Worm (Caenorhabditis elegans): Measurements from ENCODE around the gene nlp-20.
"Not testable (repeated sequence)": the region's sequence is repeated elsewhere in the genome, so short reads cannot be mapped to it uniquely, and the experiment has no call there.

Gene nlp-20

DNA sequence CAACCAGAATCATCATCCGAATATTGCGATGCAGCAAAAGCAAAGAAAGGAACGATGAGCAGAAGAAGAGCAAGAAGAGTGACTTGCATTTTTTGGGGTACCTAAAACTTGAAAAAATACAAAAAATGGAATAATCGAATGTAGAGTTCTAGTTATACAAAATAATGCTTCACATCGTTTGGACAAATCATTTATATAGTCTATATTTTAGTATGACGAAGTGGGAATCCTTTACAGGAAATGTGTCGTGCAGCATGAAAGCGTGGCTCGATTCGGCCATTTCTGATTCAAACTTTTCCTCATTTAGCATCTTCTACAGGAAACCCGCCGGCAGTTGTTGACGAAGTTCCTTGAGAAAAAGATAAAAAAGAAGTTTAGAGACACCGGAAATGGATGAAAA, at the start of gene nlp-20:
nlp-20 (minus strand) TSS at position 101 of the 400 bp plus-strand sequence.
- no peak for TF ChIP-seq unc-62 (GFP tag; optimal IDR thresholded peaks at IDR 0.05)

DNA sequence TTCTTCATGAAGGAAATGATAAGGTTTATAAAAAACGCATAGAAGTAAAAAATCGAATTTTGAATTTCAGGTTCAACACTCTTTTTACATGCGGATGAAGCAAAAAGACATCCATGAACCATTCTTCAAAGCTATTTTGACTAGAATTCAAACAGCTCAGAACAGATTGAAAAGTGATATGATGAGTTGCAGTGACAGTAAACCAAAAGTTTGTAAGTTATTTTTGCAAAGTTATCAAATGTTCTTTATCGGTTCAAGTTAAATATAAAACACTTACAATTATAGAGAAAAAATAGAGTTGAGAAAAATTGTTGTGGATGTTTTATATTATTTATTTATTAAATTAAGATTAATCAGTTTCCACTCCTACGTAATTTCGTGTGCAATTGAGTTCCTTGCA, 49.6 kb upstream of the nlp-20 start:
- no peak for TF ChIP-seq unc-62 (GFP tag; optimal IDR thresholded peaks at IDR 0.05)

DNA sequence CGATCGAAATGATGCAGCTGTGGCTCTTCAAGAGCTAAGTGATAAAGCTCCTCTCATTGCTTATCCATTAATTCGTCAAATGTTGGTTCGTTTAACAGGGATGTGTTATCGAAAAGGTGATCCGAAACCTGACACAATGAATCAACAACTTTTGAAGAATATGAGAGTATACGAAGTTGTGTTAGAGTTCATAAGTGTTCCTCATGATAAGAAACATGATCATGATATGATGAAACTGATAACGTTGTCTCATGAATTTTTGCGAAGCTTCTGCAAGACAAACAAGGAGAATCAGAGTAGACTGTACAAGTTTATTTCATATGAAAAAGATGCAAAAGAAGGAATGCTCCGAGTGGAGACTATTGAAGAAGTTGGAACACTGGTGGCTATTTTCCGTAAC, 46.5 kb upstream of the nlp-20 start:
- TF ChIP-seq unc-62 (GFP tag; optimal IDR thresholded peaks at IDR 0.05): no peak

ce11 chrIV:7679120-7679519, 36.2 kb upstream of the nlp-20 start:
- no peak for TF ChIP-seq unc-62 (GFP tag; optimal IDR thresholded peaks at IDR 0.05)

DNA sequence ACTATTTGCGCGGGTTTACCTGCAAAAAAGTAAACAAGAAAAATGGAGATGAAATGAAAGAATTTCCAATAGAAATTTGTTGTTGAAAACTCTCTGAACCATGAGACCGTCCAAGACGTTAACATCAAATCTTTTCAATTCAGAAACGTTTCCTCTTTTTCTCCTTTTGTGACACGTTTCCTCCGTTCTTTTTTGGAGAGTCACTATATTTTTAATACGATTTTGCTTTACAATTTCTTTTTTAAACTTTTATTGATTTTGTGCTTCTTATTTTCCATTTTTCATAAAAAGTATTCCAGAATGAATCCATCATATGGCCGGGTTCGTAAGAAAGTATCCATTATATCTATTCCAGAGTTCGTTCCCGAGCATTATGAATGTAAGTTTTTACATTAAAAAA, 32.0 kb upstream of the nlp-20 start, which contains the start of gene itr-1:
itr-1 (plus strand) TSS at position 301 of the 400 bp plus-strand sequence.
- TF ChIP-seq unc-62 (GFP tag; optimal IDR thresholded peaks at IDR 0.05): no peak

DNA sequence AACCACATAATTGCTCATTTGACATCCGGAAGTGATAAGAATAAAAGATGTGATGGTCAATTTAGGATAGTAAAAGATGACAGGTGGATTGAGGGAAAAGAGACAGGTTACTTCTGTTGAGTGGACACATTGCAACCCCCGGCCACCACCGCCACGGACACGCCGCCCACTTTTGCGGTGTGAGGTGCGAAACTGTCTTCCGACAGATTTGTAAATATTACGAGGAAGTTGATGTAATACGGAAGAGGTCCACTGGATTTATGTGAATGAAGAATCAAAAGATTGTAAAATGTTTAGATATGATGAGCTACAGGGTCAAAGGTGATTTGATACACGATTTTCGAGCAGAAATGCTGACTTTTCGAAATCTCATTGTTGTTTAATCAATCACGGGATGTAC, 30.0 kb upstream of the nlp-20 start, which contains the start of gene C08G9.2:
C08G9.2 (minus strand) TSS at position 101 of the 400 bp plus-strand sequence.
- no peak for TF ChIP-seq unc-62 (GFP tag; optimal IDR thresholded peaks at IDR 0.05)

DNA sequence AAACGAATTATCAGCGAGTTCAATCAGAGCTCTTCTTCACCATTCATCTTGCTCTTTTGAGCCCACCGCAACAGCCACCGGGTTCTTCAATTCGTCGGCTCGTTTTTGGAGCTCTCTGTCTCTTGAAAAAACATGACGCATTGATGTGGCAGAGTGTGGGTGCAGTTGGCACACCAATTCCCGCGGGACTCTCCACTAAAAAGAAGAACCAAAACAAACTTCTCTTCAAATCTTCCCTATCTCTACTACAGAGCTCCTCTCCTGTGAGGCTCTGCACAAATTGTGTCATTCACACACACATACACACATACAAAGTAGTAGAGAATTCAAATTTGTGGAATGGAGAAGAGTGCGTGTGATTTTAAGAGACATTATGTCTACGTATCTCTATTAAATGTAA, 20.1 kb upstream of the nlp-20 start:
- TF ChIP-seq unc-62 (GFP tag; optimal IDR thresholded peaks at IDR 0.05): no peak

DNA sequence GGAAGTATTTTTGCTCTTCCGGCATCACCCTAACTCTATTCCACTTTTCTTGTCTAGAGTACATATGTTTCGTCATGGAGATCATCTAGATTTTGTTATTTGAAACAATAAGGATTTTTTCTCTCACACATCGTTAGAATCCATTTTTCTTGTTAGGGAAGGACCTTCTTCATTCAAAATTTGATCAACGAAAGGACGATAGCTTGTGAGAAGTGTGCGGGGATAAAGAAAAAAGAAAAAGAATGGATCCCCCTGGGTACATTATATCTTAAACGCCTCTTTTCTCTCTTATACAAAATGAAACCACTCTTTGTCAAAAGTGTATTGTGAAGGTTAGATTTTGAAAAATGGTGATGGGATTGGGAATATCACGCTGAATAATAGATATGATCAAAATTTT, 18.7 kb upstream of the nlp-20 start:
- TF ChIP-seq unc-62 (GFP tag; optimal IDR thresholded peaks at IDR 0.05): no peak

DNA sequence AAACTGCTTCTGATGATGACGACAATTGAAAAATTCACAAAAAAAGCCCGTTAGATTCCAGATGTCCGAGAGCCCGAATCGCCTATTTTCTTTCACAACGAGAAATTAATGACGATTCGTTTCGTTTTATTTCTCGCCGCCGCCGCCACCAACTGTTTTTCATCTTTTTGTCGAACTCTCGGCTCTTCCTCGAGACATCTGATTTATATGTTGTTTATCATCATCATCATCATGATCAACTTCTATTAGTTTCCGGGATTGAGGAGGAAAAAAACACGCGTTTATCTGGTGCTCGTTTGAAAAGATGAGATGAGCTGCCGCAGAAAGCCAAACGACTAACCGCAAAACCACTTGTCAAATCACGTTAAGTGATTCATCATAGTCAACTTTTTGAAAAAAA, 16.6 kb upstream of the nlp-20 start:
- no peak for TF ChIP-seq unc-62 (GFP tag; optimal IDR thresholded peaks at IDR 0.05)

DNA sequence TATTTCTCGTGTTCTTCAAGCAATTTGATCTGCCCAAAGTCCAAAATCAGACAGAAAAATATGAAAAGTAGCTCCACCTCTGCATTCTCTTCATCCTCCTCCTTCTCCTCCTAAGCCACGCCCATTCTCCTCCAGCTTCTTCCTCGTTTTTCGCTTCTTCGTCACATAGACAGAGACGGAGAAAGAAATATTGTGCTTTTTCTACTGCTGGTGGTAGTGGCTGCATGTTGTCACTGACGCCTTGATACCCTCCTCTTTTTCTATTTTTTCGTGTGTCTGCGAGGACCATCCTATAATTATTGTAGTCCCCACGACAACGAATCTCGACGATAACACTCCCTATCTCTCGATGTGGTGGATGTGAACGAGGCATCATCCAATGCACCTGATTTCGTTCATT, 15.7 kb upstream of the nlp-20 start, which contains the start of gene C08G9.1:
C08G9.1 (plus strand) TSS at position 175 of the 400 bp plus-strand sequence.
- no peak for TF ChIP-seq unc-62 (GFP tag; optimal IDR thresholded peaks at IDR 0.05)

DNA sequence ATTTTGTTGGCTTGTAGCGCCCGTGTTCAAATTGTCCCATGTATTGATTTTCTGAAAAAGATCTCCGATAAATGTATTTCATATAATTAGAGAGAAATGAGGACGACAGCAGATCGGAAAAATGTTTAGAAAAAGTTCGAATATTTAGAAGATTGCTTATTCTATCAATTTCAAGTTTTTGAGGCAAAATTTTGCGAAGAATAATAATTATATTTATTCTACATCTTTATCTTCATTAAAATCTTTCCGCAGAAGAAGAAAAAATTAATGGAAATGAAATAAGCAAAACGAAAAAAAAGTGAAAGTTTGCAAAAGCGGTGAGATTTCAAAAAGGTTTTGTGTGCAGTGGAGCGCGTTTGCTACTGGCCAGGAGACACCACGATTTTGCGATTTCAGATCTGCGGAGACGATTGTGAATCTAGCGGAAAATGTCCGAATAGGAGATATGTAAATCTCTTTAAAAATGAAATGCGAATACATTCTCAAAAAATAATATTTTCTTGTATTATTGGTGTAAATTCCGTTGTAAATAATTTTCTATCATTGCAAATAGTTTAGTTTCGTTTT, 11.4 kb upstream of the nlp-20 start, which contains the start of gene nrde-4:
nrde-4 (minus strand) TSS at position 51 of the 567 bp plus-strand sequence.
- no peak for TF ChIP-seq unc-62 (GFP tag; optimal IDR thresholded peaks at IDR 0.05)

ce11 chrIV:7653198-7653597, 10.3 kb upstream of the nlp-20 start:
- TF ChIP-seq unc-62 (GFP tag; optimal IDR thresholded peaks at IDR 0.05): no peak

DNA sequence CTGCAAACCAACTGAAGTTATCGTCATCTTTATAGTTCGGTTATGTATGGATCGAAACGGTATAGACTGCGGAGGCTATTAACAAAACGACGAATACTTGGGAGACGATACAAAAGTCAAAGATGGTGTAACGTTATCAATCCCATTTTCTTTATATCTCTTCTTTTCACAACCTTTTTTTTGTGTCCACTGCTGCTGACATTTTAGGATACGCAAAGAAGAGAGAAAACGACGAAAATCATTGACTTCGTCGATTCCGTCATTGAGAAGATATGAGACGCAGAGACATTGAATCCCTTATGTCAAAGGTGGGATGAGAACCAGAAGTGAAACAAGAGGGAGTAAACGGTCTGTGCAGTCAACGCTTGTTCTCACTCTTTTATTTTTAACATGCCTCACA, 8.2 kb upstream of the nlp-20 start, which contains the start of gene cima-1:
cima-1 (plus strand) TSS at position 340 of the 400 bp plus-strand sequence.
- no peak for TF ChIP-seq unc-62 (GFP tag; optimal IDR thresholded peaks at IDR 0.05)

DNA sequence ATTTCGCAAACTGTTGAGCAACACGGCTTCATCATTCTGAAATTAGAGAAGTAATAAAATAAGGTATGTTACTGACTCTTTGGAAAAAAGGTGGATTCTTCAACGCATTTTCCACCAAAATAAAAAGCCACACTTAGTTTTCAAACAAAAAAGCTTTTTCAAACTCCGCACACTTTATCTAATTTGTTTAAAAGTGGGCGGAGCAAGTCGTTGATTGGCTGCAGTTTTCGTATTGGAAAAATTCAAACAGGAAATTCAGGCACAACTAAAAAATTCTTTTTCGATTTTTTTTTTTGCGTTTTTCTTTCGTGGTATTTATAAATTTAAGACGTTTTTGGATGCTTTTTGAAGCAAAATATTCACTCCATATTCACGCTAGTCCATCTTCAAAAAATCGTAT, 7.6 kb upstream of the nlp-20 start:
- no peak for TF ChIP-seq unc-62 (GFP tag; optimal IDR thresholded peaks at IDR 0.05)

ce11 chrIV:7646861-7647260, 4.0 kb upstream of the nlp-20 start:
- no peak for TF ChIP-seq unc-62 (GFP tag; optimal IDR thresholded peaks at IDR 0.05)

DNA sequence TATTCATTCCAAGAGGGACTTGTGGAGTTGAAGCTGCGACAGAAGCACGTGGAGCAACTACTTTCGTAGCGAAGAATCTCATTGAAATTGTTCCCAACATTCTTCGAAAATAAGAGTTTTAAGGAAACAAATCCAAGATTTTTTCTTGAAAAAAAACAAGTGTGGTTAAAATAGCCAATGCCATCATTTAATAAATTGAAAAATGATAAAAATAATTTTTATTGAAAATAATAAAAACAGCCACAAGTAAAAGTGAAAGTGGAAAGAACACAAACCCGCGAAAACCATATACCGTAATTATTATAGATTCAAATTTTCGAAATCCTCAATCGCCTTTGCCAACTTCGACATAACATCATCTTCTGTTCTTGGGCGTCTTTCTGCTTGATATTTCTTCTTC, 3.2 kb upstream of the nlp-20 start, which contains the start of gene hmg-5:
hmg-5 (minus strand) TSS at position 101 of the 400 bp plus-strand sequence.
- no peak for TF ChIP-seq unc-62 (GFP tag; optimal IDR thresholded peaks at IDR 0.05)

- no peak for TF ChIP-seq unc-62 (GFP tag; optimal IDR thresholded peaks at IDR 0.05)
These were observed 1.1 kb downstream of the nlp-20 start, which contains the start of gene nep-16 for ce11 chrIV:7641758-7642157. nep-16 (minus strand) TSS chrIV:7641858.

DNA sequence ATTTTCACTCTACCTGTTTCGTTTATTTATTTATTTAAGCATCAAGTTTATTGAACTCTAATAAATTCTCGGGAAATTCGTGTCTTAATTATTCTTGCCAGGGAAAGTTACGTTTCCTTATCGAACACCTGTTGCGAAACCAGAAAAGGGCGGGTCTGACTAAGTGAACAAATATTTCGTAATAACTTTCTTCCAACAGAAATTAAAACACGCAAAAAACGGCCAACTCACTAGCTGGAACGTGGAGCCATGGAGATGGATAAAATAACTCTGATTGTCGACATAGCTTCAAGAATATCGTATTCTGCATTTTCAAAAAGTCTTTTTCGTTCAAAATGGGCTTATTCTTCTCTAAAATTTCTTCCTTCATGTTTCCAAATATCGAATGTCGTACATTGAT, 8.3 kb downstream of the nlp-20 start, which contains the start of gene warf-1:
warf-1 (plus strand) TSS at position 209 of the 400 bp plus-strand sequence.
- TF ChIP-seq unc-62 (GFP tag; optimal IDR thresholded peaks at IDR 0.05): not testable (repeated sequence)

Data from whole organism, dauer.